Worm (Caenorhabditis elegans) whole organism, L4/young adult: ENCODE results near the gene K04G7.1.

ENCODE experiments used
- W03F9.2 ChIP-seq: fragments of 150-350 bp; optimal IDR thresholded peaks from 2 replicates; lab custom pipeline; 2014; ENCODE audit warnings: missing biosample characterization, missing genetic modification characterization
- him-1 ChIP-seq: sonication (generic microtip); optimal IDR thresholded peaks from 2 replicates; lab custom pipeline; 2016; ENCODE audit warnings: missing genotype, missing genetic modification reagents, missing genetic modification characterization, missing compliant biosample characterization

DNA sequence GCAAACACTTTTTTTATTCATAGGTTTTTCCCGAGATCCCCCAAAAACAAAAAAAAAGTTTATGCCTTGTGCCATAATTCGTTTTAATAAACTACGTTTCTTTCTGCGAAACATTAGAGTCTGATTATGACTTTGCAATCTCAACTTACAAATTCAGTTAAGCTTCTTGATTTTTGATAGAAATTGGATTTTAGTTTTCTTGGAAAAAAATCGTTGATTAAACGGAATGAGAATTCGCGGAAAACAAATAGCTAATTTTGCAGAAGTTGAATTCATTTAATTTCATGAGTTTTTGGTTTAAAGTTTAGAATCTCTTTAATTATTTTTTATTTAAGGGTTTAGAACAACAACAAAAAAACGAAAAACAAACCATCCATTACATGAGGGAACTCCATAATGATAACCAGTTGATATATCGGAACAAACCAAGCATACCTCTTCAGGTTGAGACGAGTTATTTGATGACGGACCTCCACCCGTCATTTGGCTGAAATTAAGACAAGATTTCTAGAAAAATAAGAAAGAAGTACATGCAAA is 47.5 kb upstream of the K04G7.1 start, which contains the start of gene nhr-10:
- TF ChIP-seq him-1 (tag; lab: Kevin White, UChicago) (no peak), W03F9.2 (no peak)
